Worm (Caenorhabditis elegans) whole organism, mixed stage, embryonic: ENCODE measurements around the gene F09G8.10.

Experiments used
- M03D4.4 ChIP-seq: sonication (generic microtip); optimal IDR thresholded peaks from 2 replicates; lab custom pipeline; 2017; ENCODE audit warnings: mild to moderate bottlenecking, missing genetic modification characterization, missing compliant biosample characterization
- ceh-43 ChIP-seq: fragments of 200-800 bp; sonication (Bioruptor generic); optimal IDR thresholded peaks from 2 replicates; lab custom pipeline; 2018; ENCODE audit warnings: mild to moderate bottlenecking, missing genetic modification characterization, moderate library complexity, missing compliant biosample characterization
- ces-1 ChIP-seq: fragments of 150-350 bp; optimal IDR thresholded peaks from 2 replicates; lab custom pipeline; 2014; ENCODE audit warnings: missing biosample characterization, missing genetic modification reagents, missing genetic modification characterization
- cnd-1 ChIP-seq: fragments of 200-800 bp; sonication (Bioruptor generic); optimal IDR thresholded peaks from 2 replicates; lab custom pipeline; 2018; ENCODE audit warnings: mild to moderate bottlenecking, missing genetic modification characterization, missing compliant biosample characterization
- elt-1 ChIP-seq: sonication (generic microtip); optimal IDR thresholded peaks from 2 replicates; lab custom pipeline; 2017; ENCODE audit warnings: missing genetic modification characterization, mild to moderate bottlenecking, missing compliant biosample characterization, antibody characterized with exemption, moderate library complexity, borderline replicate concordance; ENCODE audit not compliant: insufficient read depth
- elt-3 ChIP-seq: fragments of 150-350 bp; optimal IDR thresholded peaks from 2 replicates; lab custom pipeline; 2014; ENCODE audit warnings: missing biosample characterization, missing genetic modification characterization
- flh-1 ChIP-seq: fragments of 200-800 bp; sonication (Bioruptor generic); optimal IDR thresholded peaks from 2 replicates; lab custom pipeline; 2018; ENCODE audit warnings: mild to moderate bottlenecking, missing genetic modification characterization, moderate library complexity, missing compliant biosample characterization
- ham-2 ChIP-seq: fragments of 200-800 bp; sonication (Bioruptor generic); optimal IDR thresholded peaks from 2 replicates; lab custom pipeline; 2018; ENCODE audit warnings: mild to moderate bottlenecking, missing genetic modification characterization, missing compliant biosample characterization
- hlh-1 ChIP-seq: fragments of 150-350 bp; optimal IDR thresholded peaks from 2 replicates; lab custom pipeline; 2014; ENCODE audit warnings: missing biosample characterization, missing genetic modification reagents, missing genetic modification characterization
- lin-13 ChIP-seq: fragments of 150-350 bp; optimal IDR thresholded peaks from 2 replicates; lab custom pipeline; 2014; ENCODE audit warnings: missing biosample characterization, missing genetic modification characterization
- lin-32 ChIP-seq: fragments of 200-800 bp; sonication (Bioruptor generic); optimal IDR thresholded peaks from 2 replicates; lab custom pipeline; 2018; ENCODE audit warnings: mild to moderate bottlenecking, missing genetic modification characterization, missing compliant biosample characterization
- lsy-2 ChIP-seq: fragments of 150-350 bp; optimal IDR thresholded peaks from 2 replicates; lab custom pipeline; 2014; ENCODE audit warnings: missing biosample characterization, missing genetic modification characterization
- mab-5 ChIP-seq: fragments of 150-350 bp; optimal IDR thresholded peaks from 2 replicates; lab custom pipeline; 2014; ENCODE audit warnings: missing biosample characterization, missing genetic modification characterization
- mls-2 ChIP-seq: sonication (generic microtip); optimal IDR thresholded peaks from 2 replicates; lab custom pipeline; 2016; ENCODE audit warnings: mild to moderate bottlenecking, missing genetic modification characterization, moderate library complexity, missing compliant biosample characterization
- nhr-12 ChIP-seq: fragments of 150-350 bp; optimal IDR thresholded peaks from 2 replicates; lab custom pipeline; 2014; ENCODE audit warnings: missing biosample characterization, missing genetic modification characterization
- nhr-2 ChIP-seq: fragments of 150-350 bp; optimal IDR thresholded peaks from 2 replicates; lab custom pipeline; 2014; ENCODE audit warnings: missing biosample characterization, missing genetic modification characterization
- nhr-237 ChIP-seq: fragments of 150-350 bp; optimal IDR thresholded peaks from 2 replicates; lab custom pipeline; 2014; ENCODE audit warnings: missing biosample characterization, missing genetic modification characterization
- nhr-76 ChIP-seq: sonication (generic microtip); optimal IDR thresholded peaks from 2 replicates; lab custom pipeline; 2017; ENCODE audit warnings: missing biosample characterization, missing genetic modification characterization
- snpc-4 ChIP-seq: fragments of 150-350 bp; optimal IDR thresholded peaks from 2 replicates; lab custom pipeline; 2014; ENCODE audit warnings: missing biosample characterization, missing genetic modification characterization
- sptf-1 ChIP-seq: sonication (generic microtip); optimal IDR thresholded peaks from 2 replicates; lab custom pipeline; 2017; ENCODE audit warnings: mild to moderate bottlenecking, missing genetic modification characterization, moderate library complexity, missing compliant biosample characterization
- tbx-8 ChIP-seq: fragments of 200-800 bp; sonication (Bioruptor generic); optimal IDR thresholded peaks from 2 replicates; lab custom pipeline; 2018; ENCODE audit warnings: mild to moderate bottlenecking, missing genetic modification characterization, moderate library complexity, missing compliant biosample characterization
- unc-120 ChIP-seq: sonication (generic microtip); optimal IDR thresholded peaks from 2 replicates; lab custom pipeline; 2017; ENCODE audit warnings: missing genetic modification characterization, missing compliant biosample characterization; ENCODE audit not compliant: poor library complexity, severe bottlenecking
- unc-62 ChIP-seq: fragments of 150-350 bp; optimal IDR thresholded peaks from 2 replicates; lab custom pipeline; 2014; ENCODE audit warnings: missing biosample characterization, missing genetic modification reagents, missing genetic modification characterization
- zip-8 ChIP-seq: fragments of 150-350 bp; optimal IDR thresholded peaks from 2 replicates; lab custom pipeline; 2014; ENCODE audit warnings: missing biosample characterization, missing genetic modification characterization
- ztf-11 ChIP-seq: fragments of 150-350 bp; optimal IDR thresholded peaks from 2 replicates; lab custom pipeline; 2014; ENCODE audit warnings: missing biosample characterization, missing genetic modification characterization

The F09G8.10 gene

DNA sequence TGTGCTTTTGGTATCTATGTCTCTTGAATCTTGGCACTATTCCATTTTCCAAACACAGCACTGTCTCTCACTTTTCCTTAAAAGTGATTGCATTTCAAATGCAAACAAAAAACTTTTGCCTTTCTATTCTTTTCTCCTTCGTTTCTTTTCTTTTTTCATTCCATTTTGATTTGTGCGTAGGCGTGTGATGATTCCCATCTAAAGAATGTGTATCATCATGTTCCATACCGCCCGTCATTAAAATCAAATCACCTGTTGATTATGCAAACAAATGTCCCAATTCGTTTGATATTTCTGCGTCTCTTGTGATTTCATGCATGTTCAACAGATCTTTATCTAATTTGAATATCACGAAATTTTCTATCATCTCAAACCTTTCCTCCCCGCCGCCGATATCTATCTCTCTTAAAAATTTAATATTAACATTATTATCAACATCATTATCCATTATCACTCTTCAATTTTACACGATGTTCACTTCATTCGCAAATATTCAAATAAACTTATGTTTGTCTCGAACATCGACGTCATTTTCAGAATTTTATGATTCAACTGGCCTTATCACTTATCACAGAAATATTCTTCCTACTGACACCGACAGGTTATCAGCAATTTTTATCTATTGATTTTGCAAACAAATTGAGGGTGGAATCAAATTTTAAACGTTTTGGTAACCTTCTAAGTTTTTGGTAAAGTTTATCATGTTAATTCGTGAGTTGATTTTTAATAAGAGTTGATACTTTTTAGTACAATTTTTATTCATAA, 19.5 kb upstream of the F09G8.10 start:
- TF ChIP-seq unc-62 (GFP tag; lab: Kevin White, UChicago) (peak; percentile 11), cnd-1 (tag; lab: Kevin White, UChicago) (no peak), elt-1 (peak; percentile 11), zip-8 (tag; lab: Kevin White, UChicago) (no peak), nhr-76 (no peak), elt-3 (peak; percentile 22), ham-2 (GFP tag; lab: Kevin White, UChicago) (no peak), nhr-2 (tag; lab: Kevin White, UChicago) (no peak), ceh-43 (no peak), lin-13 (tag; lab: Kevin White, UChicago) (no peak), M03D4.4 (tag; lab: Kevin White, UChicago) (no peak), lin-32 (GFP tag; lab: Kevin White, UChicago) (no peak), unc-120 (tag; lab: Kevin White, UChicago) (no peak)

DNA sequence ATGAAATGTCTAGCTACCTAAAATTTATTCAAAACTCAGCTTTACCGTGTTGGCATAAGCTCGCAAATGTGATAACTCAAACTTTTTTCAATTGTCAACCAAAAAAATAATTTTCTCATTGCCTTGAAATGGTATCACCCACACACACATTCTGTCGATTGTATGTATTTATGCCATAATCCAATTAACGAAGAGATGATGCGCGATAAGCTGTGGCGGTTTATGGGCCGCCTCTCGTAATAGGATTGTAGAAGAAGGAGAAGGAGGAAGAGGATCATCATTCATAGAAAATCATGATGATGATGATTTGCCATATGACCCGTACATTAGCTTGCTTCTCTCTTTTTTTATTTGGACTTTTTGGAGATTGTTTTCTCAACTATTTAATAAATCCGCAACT, 17.2 kb upstream of the F09G8.10 start:
- TF ChIP-seq ces-1 (GFP tag; lab: Kevin White, UChicago) (peak; percentile 95), elt-1 (peak; percentile 43), M03D4.4 (tag; lab: Kevin White, UChicago) (no peak)

DNA sequence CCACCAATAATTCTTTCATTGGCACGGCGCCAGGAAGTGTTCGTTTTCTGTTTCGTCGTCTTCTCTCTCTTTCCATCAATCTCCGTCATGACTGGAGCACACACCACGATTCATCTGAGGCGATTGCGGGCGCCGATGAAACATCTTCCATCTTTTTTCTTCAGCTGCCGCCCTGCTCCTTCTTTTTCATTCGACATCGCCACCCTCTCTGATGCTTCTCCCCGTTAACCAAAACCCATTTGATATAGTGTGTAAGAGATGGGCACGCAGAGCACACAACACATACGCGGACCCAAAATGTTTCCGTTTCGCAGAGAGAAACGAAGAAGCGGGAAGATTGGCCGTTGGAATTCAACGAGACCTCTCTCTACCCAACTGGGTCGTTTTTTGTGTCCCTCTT, 15.5 kb upstream of the F09G8.10 start:
- TF ChIP-seq ham-2 (GFP tag; lab: Kevin White, UChicago) (no peak), unc-120 (tag; lab: Kevin White, UChicago) (peak; percentile 66), nhr-237 (tag; lab: Kevin White, UChicago) (no peak), sptf-1 (tag; lab: Kevin White, UChicago) (peak; percentile 27)

DNA sequence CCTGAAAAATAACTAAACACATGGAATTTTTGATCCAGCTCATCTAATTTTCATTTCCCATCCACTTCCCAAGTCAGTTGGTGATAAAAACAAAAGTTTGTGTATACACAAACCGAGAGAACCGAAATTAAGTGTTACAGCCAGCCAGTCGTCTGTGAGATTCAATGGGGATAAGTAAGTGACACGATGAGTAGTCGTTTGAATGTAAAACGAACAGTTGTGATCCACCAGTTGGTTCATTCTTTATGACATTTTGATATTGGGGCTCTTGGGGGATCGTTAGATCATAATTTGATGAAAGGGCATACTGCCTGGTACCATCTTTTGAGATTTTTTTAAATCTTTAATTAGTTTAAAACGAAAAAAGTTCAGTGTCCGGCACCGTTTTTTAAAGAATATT, 14.8 kb upstream of the F09G8.10 start:
- TF ChIP-seq mab-5 (tag; lab: Kevin White, UChicago) (no peak), hlh-1 (peak; percentile 91)

DNA sequence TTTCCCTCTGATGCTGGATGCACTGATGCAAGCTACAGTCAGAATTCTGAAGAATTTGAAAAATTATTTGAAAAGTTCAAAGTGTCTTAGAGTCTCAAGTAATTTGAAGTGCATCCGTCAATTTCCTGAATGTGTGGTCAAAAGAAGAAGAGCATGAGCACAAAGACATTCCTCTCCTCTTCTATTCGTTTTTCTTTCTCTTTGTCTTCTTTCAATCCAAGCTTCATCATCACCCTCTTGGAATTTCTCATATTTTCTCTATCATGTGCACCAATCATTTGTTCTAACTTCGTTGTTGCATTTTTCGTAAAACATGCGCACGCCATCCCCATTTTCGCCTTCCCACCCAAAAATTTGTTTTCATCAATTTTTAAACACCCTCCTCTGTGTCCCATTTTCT, 14.0 kb upstream of the F09G8.10 start:
- TF ChIP-seq ces-1 (GFP tag; lab: Kevin White, UChicago): peak; percentile 23
- no peak for TF ChIP-seq snpc-4 (tag; lab: Kevin White, UChicago)

DNA sequence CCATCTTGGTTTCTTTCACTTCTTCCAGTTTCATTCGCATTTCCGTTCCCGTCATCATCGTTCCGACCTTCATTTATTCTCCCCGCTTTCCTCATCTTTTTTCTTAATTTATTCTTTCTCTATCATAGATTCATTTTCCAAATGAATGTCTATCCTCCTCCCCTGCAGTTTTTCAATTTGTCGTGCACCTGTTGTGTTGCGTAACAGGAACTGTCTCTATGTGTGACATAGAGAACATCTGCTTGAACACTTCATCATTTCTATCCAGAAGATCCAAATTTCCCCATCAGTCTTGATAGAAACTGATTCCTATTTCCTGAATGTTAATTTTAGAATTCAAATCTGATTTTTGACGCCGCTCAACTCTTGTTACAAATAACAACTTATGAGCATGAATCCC, 11.6 kb upstream of the F09G8.10 start:
- TF ChIP-seq nhr-76: no peak
- no peak for TF ChIP-seq ztf-11 (tag; lab: Kevin White, UChicago)
- TF ChIP-seq elt-3: no peak
- no peak for TF ChIP-seq lin-13 (tag; lab: Kevin White, UChicago)
- no peak for TF ChIP-seq lsy-2 (tag; lab: Kevin White, UChicago)
- no peak for TF ChIP-seq sptf-1 (tag; lab: Kevin White, UChicago)
- TF ChIP-seq snpc-4 (tag; lab: Kevin White, UChicago): no peak
- TF ChIP-seq nhr-2 (tag; lab: Kevin White, UChicago): peak; percentile 21
- TF ChIP-seq hlh-1: peak; percentile 5
- TF ChIP-seq lin-32 (GFP tag; lab: Kevin White, UChicago): no peak
- TF ChIP-seq unc-120 (tag; lab: Kevin White, UChicago): no peak
- TF ChIP-seq ces-1 (GFP tag; lab: Kevin White, UChicago): no peak
- peak; percentile 35 for TF ChIP-seq zip-8 (tag; lab: Kevin White, UChicago)
- TF ChIP-seq tbx-8 (GFP tag; lab: Kevin White, UChicago): no peak
- TF ChIP-seq flh-1 (GFP tag; lab: Kevin White, UChicago): no peak

DNA sequence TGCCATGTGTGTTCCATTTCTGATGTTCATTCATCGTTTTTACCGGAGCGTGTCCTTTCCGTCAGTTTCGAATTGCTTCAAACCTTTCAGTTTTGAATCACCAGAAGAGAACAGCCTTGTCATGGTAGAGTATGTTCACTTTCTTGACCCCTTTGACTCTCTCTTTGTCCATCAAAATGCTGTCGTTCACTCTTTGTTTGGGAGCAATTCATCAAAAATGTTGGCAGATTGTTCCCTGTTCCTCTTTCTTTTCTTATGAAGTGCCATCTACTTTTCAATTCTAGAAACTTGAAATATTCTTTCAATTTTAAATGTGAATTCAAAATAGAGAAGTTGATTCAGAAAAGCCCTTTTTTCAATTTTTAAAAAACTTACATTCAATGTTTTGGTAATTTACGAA, 9.3 kb upstream of the F09G8.10 start:
- TF ChIP-seq nhr-2 (tag; lab: Kevin White, UChicago) (peak; percentile 4), mls-2 (no peak), nhr-12 (tag; lab: Kevin White, UChicago) (no peak)
- TF ChIP-seq, all 35 proteins: peak for 1
